Fruit fly (Drosophila melanogaster): ENCODE measurements around the gene CG14073.

DNA sequence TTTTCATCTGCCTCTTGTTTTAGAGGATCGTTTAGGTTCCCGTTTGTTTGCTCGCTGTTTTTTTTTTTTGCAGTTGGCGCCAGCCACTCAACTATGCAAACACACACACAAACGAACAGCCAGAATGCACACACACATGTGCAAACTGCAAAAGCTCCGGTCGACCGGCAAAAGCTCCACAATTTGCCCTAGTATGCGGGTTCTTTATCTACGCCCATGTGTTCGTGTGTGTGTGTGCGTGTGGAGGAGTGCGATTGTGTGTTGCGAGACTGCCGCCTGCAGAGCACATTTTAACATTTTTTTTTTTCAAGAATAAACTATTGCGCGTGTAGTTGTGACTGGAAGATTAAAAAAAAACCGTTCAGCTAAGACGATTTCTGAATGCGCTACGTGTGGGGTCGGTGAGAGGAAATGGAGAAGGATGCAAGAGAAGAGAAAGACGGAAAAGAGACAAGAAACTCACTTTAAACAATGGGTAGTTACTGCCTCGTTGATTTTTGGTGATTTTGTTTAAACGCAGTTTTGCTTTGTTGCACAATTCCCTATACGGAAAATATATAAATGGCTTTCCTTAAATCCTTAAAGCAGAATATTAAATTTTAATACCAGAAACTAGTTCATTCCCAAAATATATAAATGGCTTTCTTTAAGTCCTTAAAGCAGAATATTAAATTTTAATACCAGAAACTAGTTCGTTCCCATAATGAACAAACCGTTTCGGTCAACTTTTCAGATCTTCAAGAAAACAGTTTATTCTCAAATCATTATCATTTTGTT, 29.1 kb downstream of the CG14073 start:
- TF ChIP-seq CG8478 (optimal IDR thresholded peaks at IDR 0.05) (no peak), psq (optimal IDR thresholded peaks at IDR 0.05) (no peak), usp (GFP tag; optimal IDR thresholded peaks at IDR 0.05) (no peak), pan (optimal IDR thresholded peaks at IDR 0.05) (no peak)

All from whole organism.